Worm (Caenorhabditis elegans): ENCODE data around the gene srh-4.
A peak's percentile ranks its signal among the peaks of the same experiment; 100 is the strongest.

The srh-4 gene

DNA sequence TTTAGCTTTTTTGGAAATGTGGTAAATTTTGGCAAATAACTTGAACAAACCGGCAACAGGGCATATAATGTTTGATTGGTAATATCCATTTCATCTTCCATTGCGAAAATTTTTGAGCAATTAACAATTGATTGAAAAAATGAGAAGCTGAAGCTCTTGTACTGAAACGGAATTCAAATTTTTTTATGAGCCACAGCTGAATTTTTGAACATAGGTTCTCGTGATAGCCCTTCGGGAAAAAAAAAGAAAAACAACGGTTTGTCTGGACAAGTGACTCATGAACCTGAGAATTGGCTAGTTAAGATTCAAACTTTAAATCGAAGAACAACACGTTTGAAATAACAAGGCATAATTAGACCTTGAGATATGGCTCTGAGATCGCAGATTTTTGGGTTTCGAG is 14.4 kb upstream of the srh-4 start, which contains the start of gene srx-62:
Gene srx-62 (minus strand): TSS at position 101 of the 400 bp plus-strand sequence.
- TF ChIP-seq nhr-11 (tag; optimal IDR thresholded peaks at IDR 0.05), result no peak
- no peak for TF ChIP-seq fkh-10 (GFP tag; optimal IDR thresholded peaks at IDR 0.05)
- no peak for TF ChIP-seq spr-3 (GFP tag; optimal IDR thresholded peaks at IDR 0.05)
- TF ChIP-seq ztf-11 (tag; optimal IDR thresholded peaks at IDR 0.05), result no peak
- no peak for TF ChIP-seq nhr-102 (tag; optimal IDR thresholded peaks at IDR 0.05)
- no peak for TF ChIP-seq ama-1 (optimal IDR thresholded peaks at IDR 0.05)
- no peak for TF ChIP-seq pha-4 (GFP tag; IDR thresholded peaks at IDR 0.05)
- TF ChIP-seq pha-4 (tag; optimal IDR thresholded peaks at IDR 0.05), result no peak
- TF ChIP-seq ceh-32 (tag; optimal IDR thresholded peaks at IDR 0.05; ENCODE audit: poor library complexity), result no peak
- no peak for TF ChIP-seq rbr-2 (tag; optimal IDR thresholded peaks at IDR 0.05)

ce11 chrV:4004577-4004976 is 5.7 kb upstream of the srh-4 start:
- TF ChIP-seq daf-12 (tag; optimal IDR thresholded peaks at IDR 0.05), result no peak
- no peak for TF ChIP-seq egl-27 (tag; optimal IDR thresholded peaks at IDR 0.05)
- no peak for TF ChIP-seq lin-39 (tag; optimal IDR thresholded peaks at IDR 0.05)
- no peak for TF ChIP-seq lin-38 (GFP tag; IDR thresholded peaks at IDR 0.05)
- no peak for TF ChIP-seq ztf-11 (tag; optimal IDR thresholded peaks at IDR 0.05)
- no peak for TF ChIP-seq ceh-20 (GFP tag; IDR thresholded peaks at IDR 0.05)
- no peak for TF ChIP-seq lir-3 (tag; optimal IDR thresholded peaks at IDR 0.05)

- TF ChIP-seq aha-1 (tag), result peak; percentile 25
- TF ChIP-seq duxl-1 (tag; optimal IDR thresholded peaks at IDR 0.05; ENCODE audit: poor library complexity), result no peak
- TF ChIP-seq ZK337.2 (GFP tag; IDR thresholded peaks at IDR 0.05), result no peak
Observed at ce11 chrV:4005219-4005618, 5.1 kb upstream of the srh-4 start, which contains the start of gene srh-8. Gene srh-8 (plus strand): TSS chrV:4005519.

DNA sequence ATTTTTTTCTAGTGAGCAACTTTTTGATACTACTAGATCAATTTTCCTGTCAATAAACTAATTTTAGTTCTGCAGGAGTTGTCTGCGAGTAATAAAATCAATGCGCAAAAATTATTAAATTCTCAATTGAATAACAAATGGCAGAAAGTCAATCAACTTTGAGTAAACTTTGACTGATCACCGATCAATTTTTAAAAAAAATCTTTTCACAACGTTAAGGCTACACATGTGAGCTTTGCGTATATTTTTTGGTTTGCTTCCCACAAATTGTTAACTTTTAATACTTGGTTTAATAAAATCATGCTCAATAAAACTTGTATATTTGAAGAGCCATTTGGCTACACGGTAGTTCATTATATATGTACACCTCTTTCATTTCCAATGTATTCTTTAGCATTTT is 2.3 kb upstream of the srh-4 start, which contains the start of gene srh-7:
Gene srh-7 (plus strand): TSS at position 301 of the 400 bp plus-strand sequence.
- TF ChIP-seq snpc-4 (tag; optimal IDR thresholded peaks at IDR 0.05), result no peak

ce11 chrV:4016780-4017179 is 6.5 kb downstream of the srh-4 start, which contains the start of gene srw-89:
Gene srw-89 (plus strand): TSS chrV:4017080.
- TF ChIP-seq nhr-111 (GFP tag; optimal IDR thresholded peaks at IDR 0.05) (no peak), pqm-1 (tag; optimal IDR thresholded peaks at IDR 0.05) (no peak), dve-1 (tag; optimal IDR thresholded peaks at IDR 0.05; ENCODE audit: insufficient read depth) (no peak), lim-7 (GFP tag; IDR thresholded peaks at IDR 0.05) (no peak), saeg-2 (GFP tag; IDR thresholded peaks at IDR 0.05) (no peak), rbr-2 (tag; optimal IDR thresholded peaks at IDR 0.05) (no peak), F49E8.2 (tag; optimal IDR thresholded peaks at IDR 0.05; ENCODE audit: borderline replicate concordance) (no peak), egl-27 (tag; optimal IDR thresholded peaks at IDR 0.05) (no peak), lin-29 (GFP tag; IDR thresholded peaks at IDR 0.05) (no peak), zfp-2 (tag; optimal IDR thresholded peaks at IDR 0.05) (no peak), D1046.2 (GFP tag; IDR thresholded peaks at IDR 0.05) (no peak), dmd-9 (GFP tag; IDR thresholded peaks at IDR 0.05) (no peak), zip-11 (GFP tag; IDR thresholded peaks at IDR 0.05) (no peak), Y75B8A.6 (GFP tag; IDR thresholded peaks at IDR 0.05) (no peak), ces-1 (GFP tag; optimal IDR thresholded peaks at IDR 0.05) (no peak)

DNA sequence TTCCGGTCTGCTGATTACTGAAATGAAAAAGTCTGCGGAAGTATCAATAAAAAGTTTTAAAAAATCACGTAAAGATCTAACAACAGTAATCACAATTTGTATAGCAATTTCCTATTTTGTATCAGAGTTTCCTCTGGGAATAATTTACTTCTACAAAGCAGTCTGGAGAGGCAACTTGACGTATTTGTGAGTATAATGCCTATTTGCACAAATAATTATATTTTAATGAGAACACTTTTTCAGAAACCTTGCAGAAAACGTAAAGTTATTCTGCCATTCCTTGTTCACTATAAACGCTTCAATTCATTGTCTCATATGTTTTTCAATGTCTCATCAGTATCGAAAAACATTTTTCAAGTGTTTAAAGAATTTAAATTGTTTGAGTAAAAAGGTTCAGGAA is 8.3 kb downstream of the srh-4 start:
- TF ChIP-seq Y5F2A.4 (GFP tag; optimal IDR thresholded peaks at IDR 0.05), result no peak
- peak in 1 of 2 experiments; percentile 80 for TF ChIP-seq unc-62 (GFP tag; optimal IDR thresholded peaks at IDR 0.05 in 1 of 2)
- TF ChIP-seq unc-62 (tag; optimal IDR thresholded peaks at IDR 0.05), result no peak
- no peak for TF ChIP-seq T26A8.4 (GFP tag; IDR thresholded peaks at IDR 0.05)
- no peak for TF ChIP-seq mxl-2 (GFP tag; conservative IDR thresholded peaks at IDR 0.05)
- no peak for TF ChIP-seq ztf-7 (tag; optimal IDR thresholded peaks at IDR 0.05)
